Fruit fly (Drosophila melanogaster): ENCODE results near the gene CG43392.

CG43392 gene

DNA sequence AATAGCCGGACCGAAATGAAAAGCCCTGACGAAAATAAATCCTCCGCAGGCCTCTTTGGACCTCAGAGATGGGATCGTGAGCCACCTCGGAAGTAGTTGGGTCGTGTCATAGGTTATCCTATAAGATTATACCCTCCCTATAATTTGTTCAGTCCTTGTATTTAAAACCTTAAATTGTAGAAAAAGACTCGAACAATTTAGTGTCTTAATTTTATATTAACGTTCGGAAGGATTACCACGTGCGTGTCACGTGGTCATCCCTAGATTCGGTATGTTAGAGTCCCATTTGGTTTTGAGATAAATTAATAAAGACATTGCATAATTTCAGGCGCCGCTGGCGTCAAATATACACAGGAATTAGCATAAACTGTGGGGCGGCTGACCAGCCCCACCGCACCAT lies 48.5 kb upstream of the CG43392 start (continued):
- peak; percentile 59 for TF ChIP-seq CG10267 (tag; optimal IDR thresholded peaks at IDR 0.05)
- peak; percentile 47 for TF ChIP-seq ERR (GFP tag; optimal IDR thresholded peaks at IDR 0.05)
- peak; percentile 30 for TF ChIP-seq CG2875 (GFP tag; optimal IDR thresholded peaks at IDR 0.05)
- TF ChIP-seq dati (GFP tag; IDR thresholded peaks at IDR 0.05), result no peak
- no peak for TF ChIP-seq CG6654 (GFP tag; optimal IDR thresholded peaks at IDR 0.05)
- TF ChIP-seq Neu2 (GFP tag; optimal IDR thresholded peaks at IDR 0.05; ENCODE audit: borderline replicate concordance), result no peak
- no peak for TF ChIP-seq pfk (GFP tag; optimal IDR thresholded peaks at IDR 0.05)
- TF ChIP-seq CG15073 (GFP tag; optimal IDR thresholded peaks at IDR 0.05), result no peak
- TF ChIP-seq luna (GFP tag; optimal IDR thresholded peaks at IDR 0.05), result no peak
- no peak for TF ChIP-seq Atf3 (GFP tag; optimal IDR thresholded peaks at IDR 0.05)
- peak; percentile 56 for TF ChIP-seq CG15696 (tag; optimal IDR thresholded peaks at IDR 0.05)
- peak; percentile 43 for TF ChIP-seq Antp (GFP tag; optimal IDR thresholded peaks at IDR 0.05)
- peak; percentile 62; the same call in 1 of the 3 replicates for TF ChIP-seq zfh1 (GFP tag; IDR thresholded peaks at IDR 0.05)
- peak; percentile 66 for TF ChIP-seq CG8924 (tag; optimal IDR thresholded peaks at IDR 0.05)
- no peak; the same call in 2 of the 3 replicates for TF ChIP-seq ken (GFP tag; IDR thresholded peaks at IDR 0.05)
- peak; percentile 52; the same call in 1 of the 2 replicates for TF ChIP-seq al (GFP tag; IDR thresholded peaks at IDR 0.05)
- TF ChIP-seq hb (GFP tag; IDR thresholded peaks at IDR 0.05; ENCODE audit: partially characterized antibody), result peak; percentile 64; the same call in 1 of the 3 replicates
- TF ChIP-seq MESR4 (GFP tag; optimal IDR thresholded peaks at IDR 0.05), result no peak
- TF ChIP-seq CG6683 (GFP tag; optimal IDR thresholded peaks at IDR 0.05), result no peak
- no peak for TF ChIP-seq fd102C (GFP tag; optimal IDR thresholded peaks at IDR 0.05)
- TF ChIP-seq insv (GFP tag; optimal IDR thresholded peaks at IDR 0.05), result no peak
- TF ChIP-seq CG12219 (GFP tag; optimal IDR thresholded peaks at IDR 0.05), result peak; percentile 43
- TF ChIP-seq CG6765 (GFP tag; optimal IDR thresholded peaks at IDR 0.05), result no peak
- TF ChIP-seq kni (GFP tag; optimal IDR thresholded peaks at IDR 0.05), result no peak
- no peak for TF ChIP-seq Rx (GFP tag; IDR thresholded peaks at IDR 0.05)
- peak; percentile 29 for TF ChIP-seq pho (GFP tag; optimal IDR thresholded peaks at IDR 0.05)
- peak; percentile 55 for TF ChIP-seq CG7839 (tag; optimal IDR thresholded peaks at IDR 0.05)
- peak; percentile 85 for TF ChIP-seq sna (GFP tag; IDR thresholded peaks at IDR 0.05; ENCODE audit: partially characterized antibody)
- TF ChIP-seq wek (GFP tag; optimal IDR thresholded peaks at IDR 0.05), result no peak
- no peak for TF ChIP-seq CG2889 (GFP tag; IDR thresholded peaks at IDR 0.05)
- 0 out of 2 replicates have a peak, but pooled peaks have one; percentile 35 for TF ChIP-seq ttk (GFP tag; IDR thresholded peaks at IDR 0.05)
- TF ChIP-seq CG2199 (GFP tag; IDR thresholded peaks at IDR 0.05), result no peak
- peak; percentile 11 for TF ChIP-seq CG11398 (GFP tag; optimal IDR thresholded peaks at IDR 0.05)
- peak; percentile 26 for TF ChIP-seq fd96Cb (tag; optimal IDR thresholded peaks at IDR 0.05)
- peak; percentile 34 for TF ChIP-seq Camta (GFP tag; optimal IDR thresholded peaks at IDR 0.05)
- TF ChIP-seq Ssrp (tag; optimal IDR thresholded peaks at IDR 0.05), result peak; percentile 39
- TF ChIP-seq gsb-n (tag; optimal IDR thresholded peaks at IDR 0.05), result peak; percentile 2
- peak; percentile 85 for TF ChIP-seq CG6791 (GFP tag; IDR thresholded peaks at IDR 0.05; ENCODE audit: partially characterized antibody)
- no peak for TF ChIP-seq CG11085 (GFP tag; IDR thresholded peaks at IDR 0.05)
- TF ChIP-seq CrebB (tag; optimal IDR thresholded peaks at IDR 0.05), result peak; percentile 25
- TF ChIP-seq Eip74EF (GFP tag; optimal IDR thresholded peaks at IDR 0.05), result no peak
- TF ChIP-seq CG18011 (GFP tag; optimal IDR thresholded peaks at IDR 0.05), result peak; percentile 15
- TF ChIP-seq Ets65A (GFP tag), result peak; percentile 87
- peak; percentile 67 for TF ChIP-seq CG10979 (tag; optimal IDR thresholded peaks at IDR 0.05)
- TF ChIP-seq Dip2 (GFP tag; IDR thresholded peaks at IDR 0.05), result no peak
- no peak for TF ChIP-seq Tbp (GFP tag; optimal IDR thresholded peaks at IDR 0.05)
- TF ChIP-seq shn (GFP tag; optimal IDR thresholded peaks at IDR 0.05), result peak; percentile 36
- TF ChIP-seq sr (GFP tag; IDR thresholded peaks at IDR 0.05), result no peak
- TF ChIP-seq CG17328 (GFP tag; IDR thresholded peaks at IDR 0.05), result peak; percentile 57
- peak; percentile 77 for TF ChIP-seq amos (GFP tag; IDR thresholded peaks at IDR 0.05; ENCODE audit: partially characterized antibody)

Data from whole organism, embryonic.